Fruit fly (Drosophila melanogaster): ENCODE results near the gene CG15771.

Gene CG15771

DNA sequence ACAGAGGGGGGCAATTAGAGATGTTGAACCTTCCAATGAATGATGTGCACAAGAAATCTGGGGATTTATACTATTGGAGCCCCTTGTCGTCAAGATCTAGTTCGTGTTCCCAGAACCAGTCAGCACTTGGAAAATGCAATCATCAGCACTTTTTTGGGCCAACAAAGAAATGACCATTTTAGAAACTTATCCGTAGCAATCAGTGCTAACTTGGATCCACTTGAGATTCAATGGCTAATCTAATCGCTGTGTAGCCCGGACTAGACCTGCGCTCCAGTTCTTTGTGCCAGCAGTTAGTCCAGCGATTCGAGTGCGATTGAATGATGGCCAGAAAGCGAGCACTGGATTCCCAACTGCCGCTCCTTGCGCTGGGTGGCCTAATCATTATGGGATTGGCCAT lies 22.9 kb upstream of the CG15771 start, which contains the start of gene CG15773:
CG15773 (plus strand) TSS at position 301 of the 400 bp plus-strand sequence.
- TF ChIP-seq Mio (GFP tag; optimal IDR thresholded peaks at IDR 0.05) (no peak), sv (GFP tag; optimal IDR thresholded peaks at IDR 0.05) (no peak), Abd-B (GFP tag; optimal IDR thresholded peaks at IDR 0.05) (no peak), dmrt93B (GFP tag; optimal IDR thresholded peaks at IDR 0.05) (no peak), Myc (optimal IDR thresholded peaks at IDR 0.05) (no peak), Jra (GFP tag; optimal IDR thresholded peaks at IDR 0.05) (no peak), Dfd (GFP tag; optimal IDR thresholded peaks at IDR 0.05) (no peak), CG32264 (GFP tag; optimal IDR thresholded peaks at IDR 0.05) (no peak), brk (GFP tag; optimal IDR thresholded peaks at IDR 0.05) (no peak), sage (GFP tag; optimal IDR thresholded peaks at IDR 0.05) (no peak), CrebA (GFP tag; optimal IDR thresholded peaks at IDR 0.05; ENCODE audit: borderline replicate concordance) (no peak), fru (GFP tag; optimal IDR thresholded peaks at IDR 0.05) (no peak), br (GFP tag; optimal IDR thresholded peaks at IDR 0.05) (no peak), Hr78 (GFP tag; optimal IDR thresholded peaks at IDR 0.05) (no peak), tai (GFP tag; optimal IDR thresholded peaks at IDR 0.05) (no peak), Rel (GFP tag; optimal IDR thresholded peaks at IDR 0.05) (no peak), Rel (tag; optimal IDR thresholded peaks at IDR 0.05) (no peak)

DNA sequence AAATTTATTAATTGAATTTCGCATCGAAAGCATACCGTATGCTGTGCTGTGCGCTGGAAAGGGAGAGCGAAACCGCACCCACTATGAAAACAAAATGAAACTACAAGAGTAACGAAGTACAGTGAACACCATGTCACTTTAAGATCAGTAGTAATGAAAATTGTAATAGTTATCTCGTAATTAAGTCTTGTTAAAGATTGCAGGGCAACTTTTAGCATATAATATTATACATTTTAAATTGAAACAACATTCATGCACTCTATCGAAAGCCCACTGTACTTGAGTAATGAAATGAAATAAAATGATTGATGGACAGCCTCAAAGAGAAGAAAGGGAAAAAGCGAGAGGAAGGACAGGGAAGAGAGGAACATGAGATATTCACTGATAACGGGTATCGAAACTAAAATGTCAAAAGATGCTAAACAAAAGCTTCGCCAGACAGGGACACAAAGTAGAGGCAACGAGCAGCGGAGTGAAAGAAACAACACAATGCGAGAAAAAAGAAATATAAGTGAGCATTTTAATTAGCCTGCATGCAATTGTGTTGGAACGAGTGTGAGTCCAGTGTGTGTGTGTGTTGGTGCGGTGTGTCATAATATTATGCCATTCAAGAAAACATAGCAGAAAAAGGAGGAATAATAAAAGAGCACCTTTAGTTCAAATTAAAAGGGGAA lies 20.0 kb upstream of the CG15771 start:
- TF ChIP-seq jim (GFP tag; optimal IDR thresholded peaks at IDR 0.05) (no peak), Myc (optimal IDR thresholded peaks at IDR 0.05) (no peak), pan (optimal IDR thresholded peaks at IDR 0.05) (no peak), Hr83 (GFP tag; optimal IDR thresholded peaks at IDR 0.05; ENCODE audit: poor library complexity, severe bottlenecking) (peak; percentile 52), br (GFP tag; optimal IDR thresholded peaks at IDR 0.05) (peak; percentile 88), ey (GFP tag; optimal IDR thresholded peaks at IDR 0.05) (peak; percentile 88), dsf (GFP tag; optimal IDR thresholded peaks at IDR 0.05; ENCODE audit: borderline replicate concordance) (peak; percentile 18), Sp1 (GFP tag; optimal IDR thresholded peaks at IDR 0.05) (peak; percentile 85), GATAd (GFP tag; optimal IDR thresholded peaks at IDR 0.05) (no peak), HLH106 (tag; optimal IDR thresholded peaks at IDR 0.05) (peak; percentile 86), foxo (GFP tag; optimal IDR thresholded peaks at IDR 0.05) (peak; percentile 54 to 94), sage (GFP tag; optimal IDR thresholded peaks at IDR 0.05) (peak; percentile 43), fru (GFP tag; optimal IDR thresholded peaks at IDR 0.05) (peak; percentile 91), CG32264 (GFP tag; optimal IDR thresholded peaks at IDR 0.05) (peak; percentile 48), CrebA (GFP tag; optimal IDR thresholded peaks at IDR 0.05; ENCODE audit: borderline replicate concordance) (no peak), Rel (GFP tag; optimal IDR thresholded peaks at IDR 0.05) (no peak), Rel (tag; optimal IDR thresholded peaks at IDR 0.05) (peak; percentile 16), brk (GFP tag; optimal IDR thresholded peaks at IDR 0.05) (peak; percentile 69), psq (GFP tag; optimal IDR thresholded peaks at IDR 0.05) (peak; percentile 88), CG9705 (GFP tag; optimal IDR thresholded peaks at IDR 0.05) (peak; percentile 29), h (GFP tag; optimal IDR thresholded peaks at IDR 0.05) (peak; percentile 91), Vsx2 (GFP tag; optimal IDR thresholded peaks at IDR 0.05; ENCODE audit: partially characterized antibody) (peak; percentile 82), Dfd (GFP tag; optimal IDR thresholded peaks at IDR 0.05) (no peak), dmrt93B (GFP tag; optimal IDR thresholded peaks at IDR 0.05) (peak; percentile 66), sv (GFP tag; optimal IDR thresholded peaks at IDR 0.05) (peak; percentile 47), Jra (GFP tag; optimal IDR thresholded peaks at IDR 0.05) (peak; percentile 67), OdsH (GFP tag; optimal IDR thresholded peaks at IDR 0.05) (peak; percentile 85), Hr78 (GFP tag; optimal IDR thresholded peaks at IDR 0.05) (no peak), Mio (GFP tag; optimal IDR thresholded peaks at IDR 0.05) (no peak), rgr (GFP tag; optimal IDR thresholded peaks at IDR 0.05) (peak; percentile 93), Dif (GFP tag; optimal IDR thresholded peaks at IDR 0.05; ENCODE audit: partially characterized antibody) (no peak), Hnf4 (GFP tag; optimal IDR thresholded peaks at IDR 0.05) (peak; percentile 89), woc (GFP tag; optimal IDR thresholded peaks at IDR 0.05) (peak; percentile 70), tai (GFP tag; optimal IDR thresholded peaks at IDR 0.05) (no peak)

- TF ChIP-seq foxo (GFP tag; optimal IDR thresholded peaks at IDR 0.05) (peak in 1 of 2 experiments; percentile 55), br (GFP tag; optimal IDR thresholded peaks at IDR 0.05) (peak; percentile 14), rgr (GFP tag; optimal IDR thresholded peaks at IDR 0.05) (peak; percentile 8), Mio (GFP tag; optimal IDR thresholded peaks at IDR 0.05) (no peak), OdsH (GFP tag; optimal IDR thresholded peaks at IDR 0.05) (no peak), Hr83 (GFP tag; optimal IDR thresholded peaks at IDR 0.05; ENCODE audit: poor library complexity, severe bottlenecking) (no peak), ey (GFP tag; optimal IDR thresholded peaks at IDR 0.05) (peak; percentile 4), lola (GFP tag; optimal IDR thresholded peaks at IDR 0.05) (no peak), jim (GFP tag; optimal IDR thresholded peaks at IDR 0.05) (no peak), dsf (GFP tag; optimal IDR thresholded peaks at IDR 0.05; ENCODE audit: borderline replicate concordance) (no peak), HLH106 (tag; optimal IDR thresholded peaks at IDR 0.05) (peak; percentile 19), dmrt93B (GFP tag; optimal IDR thresholded peaks at IDR 0.05) (peak; percentile 10), CG9705 (GFP tag; optimal IDR thresholded peaks at IDR 0.05) (no peak)
Observed at dm6 chrX:5737157-5737556, 18.2 kb upstream of the CG15771 start.

Data from whole organism, wandering third instar larva.